Worm (Caenorhabditis elegans): ENCODE results near the gene R102.3.

ce11 chrIV:10699000-10699399, 9.7 kb downstream of the R102.3 start:
- TF ChIP-seq hmg-4 (GFP tag; optimal IDR thresholded peaks at IDR 0.05) (no peak), B0310.2 (tag; optimal IDR thresholded peaks at IDR 0.05) (no peak), tra-4 (tag; optimal IDR thresholded peaks at IDR 0.05) (no peak), flt-1 (GFP tag; IDR thresholded peaks at IDR 0.05) (no peak), scrt-1 (GFP tag; IDR thresholded peaks at IDR 0.05) (no peak), tbx-37 (GFP tag; conservative IDR thresholded peaks at IDR 0.05) (no peak), ama-1 (optimal IDR thresholded peaks at IDR 0.05) (no peak), ceh-13 (GFP tag; optimal IDR thresholded peaks at IDR 0.05) (no peak)

Data from whole organism, early embryonic.